Fruit fly (Drosophila melanogaster): ENCODE measurements around the gene Lam.

DNA sequence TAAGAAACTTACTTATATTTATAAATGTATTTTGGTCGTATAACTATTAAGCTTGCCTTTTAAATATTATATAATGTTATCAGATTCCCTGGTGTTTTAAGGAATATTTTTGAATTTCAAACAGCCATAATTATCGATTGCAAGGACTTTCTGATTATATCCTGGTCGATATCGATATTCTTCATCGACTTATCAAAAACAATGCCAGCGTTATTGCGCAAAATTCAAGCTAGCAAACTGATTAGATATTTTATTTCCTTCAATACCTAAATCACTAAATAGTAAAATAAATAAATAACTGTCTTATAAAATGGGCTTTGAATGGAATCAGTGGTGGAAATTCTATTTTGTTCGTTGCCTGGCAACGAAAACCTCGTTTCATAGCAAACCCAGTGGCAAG is 24.9 kb upstream of the Lam start, which contains the start of gene CG14020:
- no peak for TF ChIP-seq psq (optimal IDR thresholded peaks at IDR 0.05)
- no peak for TF ChIP-seq ttk (optimal IDR thresholded peaks at IDR 0.05)
- no peak for TF ChIP-seq insv (optimal IDR thresholded peaks at IDR 0.05)
- TF ChIP-seq h (optimal IDR thresholded peaks at IDR 0.05): no peak
- TF ChIP-seq Myc (optimal IDR thresholded peaks at IDR 0.05): no peak
- no peak for TF ChIP-seq Sin3A (optimal IDR thresholded peaks at IDR 0.05)
